Fruit fly (Drosophila melanogaster) whole organism, embryonic: Measurements from ENCODE around the gene CG34248.

ENCODE experiments used
- Adf1 ChIP-seq: fragments of 200-800 bp; sonication (Bioruptor generic); IDR thresholded peaks from 2 replicates; pipeline ENCODE4 v1.3.6; 2022; ENCODE audit warnings: missing biosample characterization, missing genetic modification characterization
- Asciz ChIP-seq: fragments of 200-800 bp; sonication (Bioruptor generic); optimal IDR thresholded peaks from 2 replicates; lab custom pipeline; 2017; ENCODE audit warnings: missing biosample characterization, mild to moderate bottlenecking, missing genetic modification characterization, missing genetic modification reagents
- Atf3 ChIP-seq: fragments of 200-800 bp; sonication (Bioruptor generic); optimal IDR thresholded peaks from 3 replicates; lab custom pipeline; 2016; ENCODE audit warnings: missing biosample characterization, missing genetic modification characterization
- Awh ChIP-seq: fragments of 200-800 bp; sonication (Bioruptor generic); IDR thresholded peaks from 2 replicates; pipeline ENCODE4, ENCODE4 v1.3.6; 2022; ENCODE audit warnings: missing biosample characterization, missing genetic modification characterization
- BEAF-32 ChIP-seq: fragments of 200-800 bp; sonication (Bioruptor generic); optimal IDR thresholded peaks from 3 replicates; lab custom pipeline; 2017; ENCODE audit warnings: missing biosample characterization, missing genetic modification characterization, mild to moderate bottlenecking, moderate library complexity, missing genetic modification reagents
- CG10462 ChIP-seq: fragments of 200-800 bp; sonication (Bioruptor generic); optimal IDR thresholded peaks from 2 replicates; lab custom pipeline; 2016; ENCODE audit warnings: missing biosample characterization, missing genetic modification characterization
- CG11247 ChIP-seq: fragments of 200-800 bp; sonication (Bioruptor generic); IDR thresholded peaks from 2 replicates; pipeline ENCODE4 v1.3.6; 2022; ENCODE audit warnings: missing biosample characterization, missing genetic modification characterization
- CG12744 ChIP-seq: fragments of 200-800 bp; sonication (Bioruptor generic); optimal IDR thresholded peaks from 2 replicates; lab custom pipeline; 2016; ENCODE audit warnings: missing biosample characterization, missing genetic modification characterization
- CG13287 ChIP-seq: fragments of 200-800 bp; sonication (Bioruptor generic); IDR thresholded peaks from 2 replicates; pipeline ENCODE4 v1.3.6; 2022; ENCODE audit warnings: missing biosample characterization, missing genetic modification characterization; ENCODE audit not compliant: partially characterized antibody
- CG17912 ChIP-seq: fragments of 200-800 bp; sonication (Bioruptor generic); optimal IDR thresholded peaks from 2 replicates; lab custom pipeline; 2018; ENCODE audit warnings: missing biosample characterization, mild to moderate bottlenecking, missing genetic modification characterization
- CG18476 ChIP-seq: fragments of 200-800 bp; sonication (Bioruptor generic); optimal IDR thresholded peaks from 2 replicates; lab custom pipeline; 2016; ENCODE audit warnings: missing biosample characterization, mild to moderate bottlenecking, missing genetic modification characterization
- CG32772 ChIP-seq: fragments of 200-800 bp; sonication (Bioruptor generic); IDR thresholded peaks from 2 replicates; pipeline ENCODE4 v1.3.6; 2022; ENCODE audit warnings: missing biosample characterization, missing genetic modification characterization
- CG34376 ChIP-seq: fragments of 200-800 bp; sonication (Bioruptor generic); optimal IDR thresholded peaks from 2 replicates; lab custom pipeline; 2018; ENCODE audit warnings: missing biosample characterization, mild to moderate bottlenecking, missing genetic modification characterization
- CG34422 ChIP-seq: fragments of 200-800 bp; sonication (Bioruptor generic); IDR thresholded peaks from 3 replicates; pipeline ENCODE4 v1.3.6; 2022; ENCODE audit warnings: missing biosample characterization, missing genetic modification characterization
- CG4424 ChIP-seq: fragments of 200-800 bp; sonication (Bioruptor generic); optimal IDR thresholded peaks from 3 replicates; lab custom pipeline; 2016; ENCODE audit warnings: missing biosample characterization, missing genetic modification characterization
- CG6654 ChIP-seq: fragments of 200-800 bp; sonication (Bioruptor generic); optimal IDR thresholded peaks from 2 replicates; lab custom pipeline; 2017; ENCODE audit warnings: missing biosample characterization, mild to moderate bottlenecking, missing genetic modification characterization
- CG7556 ChIP-seq: fragments of 200-800 bp; sonication (Bioruptor generic); optimal IDR thresholded peaks from 2 replicates; lab custom pipeline; 2017; ENCODE audit warnings: missing biosample characterization, mild to moderate bottlenecking, missing genetic modification characterization
- D19A ChIP-seq: fragments of 200-800 bp; optimal IDR thresholded peaks from 3 replicates; lab custom pipeline; 2019; ENCODE audit warnings: missing biosample characterization, mild to moderate bottlenecking, missing genetic modification characterization, moderate library complexity
- Dll ChIP-seq: fragments of 200-800 bp; sonication (Bioruptor generic); IDR thresholded peaks from 4 replicates; pipeline ENCODE4 v1.3.6; 2022; ENCODE audit warnings: missing biosample characterization, missing genetic modification characterization; ENCODE audit not compliant: partially characterized antibody
- Doc3 ChIP-seq: fragments of 200-800 bp; sonication (Bioruptor generic); IDR thresholded peaks from 3 replicates; pipeline ENCODE4 v1.3.6; 2022; ENCODE audit warnings: missing biosample characterization, missing genetic modification characterization; ENCODE audit not compliant: partially characterized antibody
- Dp ChIP-seq: fragments of 200-800 bp; sonication (Bioruptor generic); optimal IDR thresholded peaks from 2 replicates; lab custom pipeline; 2018; ENCODE audit warnings: missing biosample characterization, mild to moderate bottlenecking, missing genetic modification characterization, moderate library complexity
- Dref ChIP-seq: fragments of 200-800 bp; sonication (Bioruptor generic); IDR thresholded peaks from 2 replicates; pipeline ENCODE4 v1.3.6; 2022; ENCODE audit warnings: missing biosample characterization, missing genetic modification characterization
- E2f2 ChIP-seq: fragments of 200-800 bp; sonication (Bioruptor generic); IDR thresholded peaks from 2 replicates; pipeline ENCODE4 v1.3.6; 2022; ENCODE audit warnings: missing biosample characterization, missing genetic modification characterization
- MBD-R2 ChIP-seq: fragments of 200-800 bp; sonication (Bioruptor generic); IDR thresholded peaks from 2 replicates; pipeline ENCODE4 v1.3.6; 2022; ENCODE audit warnings: missing biosample characterization, missing genetic modification characterization
- Med ChIP-seq: fragments of 200-800 bp; sonication (Bioruptor generic); peaks from one replicate; lab custom pipeline; 2016; ENCODE audit warnings: missing biosample characterization, missing genetic modification characterization, mild to moderate bottlenecking, inconsistent platforms, moderate library complexity
- Pdp1 ChIP-seq, 2 experiments: fragments of 200-800 bp; sonication (Bioruptor generic); optimal IDR thresholded peaks; 3 replicates each; lab custom pipeline; 2016; ENCODE audit warnings: missing biosample characterization in 2 of 2, missing genetic modification characterization in 2 of 2, mild to moderate bottlenecking in 1 of 2, moderate library complexity in 1 of 2
- Poxn ChIP-seq: fragments of 200-800 bp; sonication (Bioruptor generic); IDR thresholded peaks from 2 replicates; pipeline ENCODE4 v1.3.6; 2022; ENCODE audit warnings: missing biosample characterization, missing genetic modification characterization
- Six4 ChIP-seq: fragments of 200-800 bp; sonication (Bioruptor generic); optimal IDR thresholded peaks from 2 replicates; lab custom pipeline; 2016; ENCODE audit warnings: missing biosample characterization, missing genetic modification characterization
- ase ChIP-seq: fragments of 200-800 bp; sonication (Bioruptor generic); IDR thresholded peaks from 3 replicates; pipeline ENCODE4 v1.3.6; 2022; ENCODE audit warnings: missing biosample characterization, missing genetic modification characterization
- crp ChIP-seq, 2 experiments: fragments of 200-800 bp; sonication (Bioruptor generic); optimal IDR thresholded peaks; 2 replicates in 1 of 2; 3 replicates in 1 of 2; lab custom pipeline; 2017; ENCODE audit warnings: missing biosample characterization in 2 of 2, missing genetic modification characterization in 2 of 2, mild to moderate bottlenecking in 1 of 2, moderate library complexity in 1 of 2
- exex ChIP-seq: fragments of 200-800 bp; sonication (Bioruptor generic); optimal IDR thresholded peaks from 4 replicates; lab custom pipeline; 2018; ENCODE audit warnings: missing biosample characterization, mild to moderate bottlenecking, missing genetic modification characterization, moderate library complexity
- lbe ChIP-seq: fragments of 200-800 bp; sonication (Bioruptor generic); optimal IDR thresholded peaks from 2 replicates; lab custom pipeline; 2016; ENCODE audit warnings: missing biosample characterization, mild to moderate bottlenecking, missing genetic modification characterization
- pzg ChIP-seq: fragments of 200-800 bp; sonication (Bioruptor generic); optimal IDR thresholded peaks from 3 replicates; lab custom pipeline; 2018; ENCODE audit warnings: missing biosample characterization, mild to moderate bottlenecking, missing genetic modification characterization, moderate library complexity
- repo ChIP-seq: fragments of 200-800 bp; sonication (Bioruptor generic); optimal IDR thresholded peaks from 2 replicates; lab custom pipeline; 2016; ENCODE audit warnings: missing biosample characterization, missing genetic modification characterization
- stwl ChIP-seq: fragments of 200-800 bp; sonication (Bioruptor generic); optimal IDR thresholded peaks from 3 replicates; lab custom pipeline; 2018; ENCODE audit warnings: missing biosample characterization, mild to moderate bottlenecking, missing genetic modification characterization, moderate library complexity
- sug ChIP-seq: fragments of 200-800 bp; optimal IDR thresholded peaks from 2 replicates; lab custom pipeline; 2019; ENCODE audit warnings: missing biosample characterization, mild to moderate bottlenecking, missing genetic modification characterization, moderate library complexity
- unc-4 ChIP-seq: fragments of 200-800 bp; sonication (Bioruptor generic); IDR thresholded peaks from 2 replicates; pipeline ENCODE4 v1.3.6; 2022; ENCODE audit warnings: missing biosample characterization, missing genetic modification characterization; ENCODE audit not compliant: partially characterized antibody
- vfl ChIP-seq: fragments of 200-800 bp; sonication (Bioruptor generic); optimal IDR thresholded peaks from 2 replicates; lab custom pipeline; 2016; ENCODE audit warnings: missing biosample characterization, missing genetic modification characterization

Gene CG34248

dm6 chr3L:16233850-16234494 lies 36.7 kb downstream of the CG34248 start:
- TF ChIP-seq repo, result no peak
- no peak for TF ChIP-seq CG18476
- TF ChIP-seq crp (GFP tag; optimal IDR thresholded peaks at IDR 0.05; lab: Kevin White, UChicago), result peak in 1 of 2 experiments; percentile 57
- peak; percentile 50 for TF ChIP-seq Dref
- 0 out of 2 replicates have a peak, but pooled peaks have one; percentile 19 for TF ChIP-seq MBD-R2 (GFP tag; lab: Robert Waterston, UW)
- no peak for TF ChIP-seq CG10462 (GFP tag; lab: Kevin White, UChicago)
- peak; percentile 48 for TF ChIP-seq Med
- TF ChIP-seq CG34422 (GFP tag; lab: Robert Waterston, UW), result 0 out of 3 replicates have a peak, but pooled peaks have one; percentile 26
- TF ChIP-seq lbe (GFP tag; lab: Kevin White, UChicago), result peak; percentile 16
- no peak for TF ChIP-seq Six4 (GFP tag; lab: Kevin White, UChicago)
- TF ChIP-seq pzg (GFP tag; lab: Kevin White, UChicago), result peak; percentile 6
- TF ChIP-seq CG34376 (GFP tag; lab: Kevin White, UChicago), result peak; percentile 17
- TF ChIP-seq sug (tag; lab: Kevin White, UChicago), result peak; percentile 53
- TF ChIP-seq Dll (GFP tag; lab: Robert Waterston, UW), result 0 out of 4 replicates have a peak, but pooled peaks have one; percentile 12
- no peak for TF ChIP-seq CG7556 (GFP tag; lab: Kevin White, UChicago)
- TF ChIP-seq exex (tag; lab: Kevin White, UChicago), result peak; percentile 48
- no peak for TF ChIP-seq vfl
- peak; percentile 26; the same call in 1 of the 2 replicates for TF ChIP-seq CG13287 (GFP tag; lab: Robert Waterston, UW)
- TF ChIP-seq CG11247 (GFP tag; lab: Robert Waterston, UW), result no peak
- no peak for TF ChIP-seq Atf3 (GFP tag; lab: Kevin White, UChicago)
- TF ChIP-seq Awh (GFP tag; lab: Robert Waterston, UW), result no peak
- TF ChIP-seq CG12744 (GFP tag; lab: Kevin White, UChicago), result no peak
- no peak for TF ChIP-seq Asciz

dm6 chr3L:16232924-16233323 lies 37.8 kb downstream of the CG34248 start, which contains the start of gene Hsc20:
Hsc20 (plus strand) TSS chr3L:16233127.
- no peak for TF ChIP-seq Adf1
- peak; percentile 65 for TF ChIP-seq MBD-R2 (GFP tag; lab: Robert Waterston, UW)
- TF ChIP-seq CG12744 (GFP tag; lab: Kevin White, UChicago), result no peak
- 0 out of 2 replicates have a peak, but pooled peaks have one; percentile 11 for TF ChIP-seq unc-4 (GFP tag; lab: Robert Waterston, UW)
- TF ChIP-seq CG4424 (GFP tag; lab: Kevin White, UChicago), result no peak
- peak; percentile 20 to 85 for TF ChIP-seq crp (GFP tag; optimal IDR thresholded peaks at IDR 0.05; lab: Kevin White, UChicago)
- TF ChIP-seq E2f2, result peak; percentile 29; the same call in 1 of the 2 replicates
- peak; percentile 24 for TF ChIP-seq BEAF-32 (GFP tag; lab: Kevin White, UChicago)
- TF ChIP-seq CG17912 (GFP tag; lab: Kevin White, UChicago), result no peak
- no peak for TF ChIP-seq ase (GFP tag; lab: Robert Waterston, UW)
- peak; percentile 13; the same call in 1 of the 2 replicates for TF ChIP-seq CG13287 (GFP tag; lab: Robert Waterston, UW)
- TF ChIP-seq pzg (GFP tag; lab: Kevin White, UChicago), result peak; percentile 12
- peak; percentile 33 for TF ChIP-seq stwl (tag; lab: Kevin White, UChicago)
- no peak for TF ChIP-seq Dref
- TF ChIP-seq exex (tag; lab: Kevin White, UChicago), result peak; percentile 22
- no peak for TF ChIP-seq Poxn (GFP tag; lab: Robert Waterston, UW)
- peak in 1 of 2 experiments; percentile 88 for TF ChIP-seq Pdp1 (GFP tag; optimal IDR thresholded peaks at IDR 0.05; lab: Kevin White, UChicago)
- no peak for TF ChIP-seq CG6654 (GFP tag; lab: Kevin White, UChicago)
- TF ChIP-seq CG32772, result no peak
- no peak for TF ChIP-seq Doc3 (GFP tag; lab: Robert Waterston, UW)
- no peak for TF ChIP-seq D19A (tag; lab: Kevin White, UChicago)
- TF ChIP-seq Dp, result peak; percentile 30
